Worm (Caenorhabditis elegans): ENCODE results near the gene fbxb-16.

- TF ChIP-seq ama-1 (optimal IDR thresholded peaks at IDR 0.05): no peak
- no peak for TF ChIP-seq ceh-82 (tag; optimal IDR thresholded peaks at IDR 0.05)
- no peak for TF ChIP-seq unc-62 (GFP tag; optimal IDR thresholded peaks at IDR 0.05)
- no peak for TF ChIP-seq elt-1 (tag; optimal IDR thresholded peaks at IDR 0.05)
- no peak for TF ChIP-seq snpc-4 (tag; optimal IDR thresholded peaks at IDR 0.05)
- no peak for TF ChIP-seq R02D3.7 (tag; optimal IDR thresholded peaks at IDR 0.05)
- TF ChIP-seq ztf-11 (tag; optimal IDR thresholded peaks at IDR 0.05): no peak
- no peak for TF ChIP-seq unc-39 (tag; optimal IDR thresholded peaks at IDR 0.05)
These were observed 32.8 kb downstream of the fbxb-16 start, which contains the start of gene fbxa-166 for ce11 chrII:1618948-1619347.

Data from whole organism, L3 larva.